Worm (Caenorhabditis elegans): Measurements from ENCODE around the gene R05A10.3.

R05A10.3 gene

DNA sequence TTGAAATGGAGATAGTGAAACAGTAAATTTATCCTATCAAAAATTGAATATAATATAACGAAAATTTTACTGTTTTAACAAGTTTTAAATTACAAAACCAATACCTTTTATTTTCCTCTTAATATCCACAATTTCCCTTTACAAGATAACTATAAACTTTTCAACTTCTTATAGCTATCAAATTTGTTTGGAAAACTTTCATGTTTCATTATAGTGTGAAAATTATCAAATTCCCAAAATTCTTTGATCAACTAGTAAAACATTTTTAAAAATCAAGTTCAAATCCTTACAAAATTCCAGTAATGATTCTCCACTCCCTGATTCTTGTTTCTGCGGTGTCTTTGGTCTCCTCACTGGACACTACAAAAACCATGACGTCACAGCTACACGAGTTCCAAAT is 5.8 kb upstream of the R05A10.3 start, which contains the start of gene R05A10.1:
TSS of gene R05A10.1 (plus strand) at position 301 of the 400 bp plus-strand sequence.
- TF ChIP-seq eyg-1 (tag; optimal IDR thresholded peaks at IDR 0.05) (no peak), lin-11 (tag; optimal IDR thresholded peaks at IDR 0.05) (no peak), ceh-18 (tag; optimal IDR thresholded peaks at IDR 0.05) (no peak), pat-9 (tag; optimal IDR thresholded peaks at IDR 0.05) (no peak), hlh-15 (tag; optimal IDR thresholded peaks at IDR 0.05) (no peak), unc-86 (tag; optimal IDR thresholded peaks at IDR 0.05) (no peak), madf-2 (tag; optimal IDR thresholded peaks at IDR 0.05) (no peak), T23F11.4 (GFP tag; optimal IDR thresholded peaks at IDR 0.05) (no peak), ceh-2 (tag; optimal IDR thresholded peaks at IDR 0.05) (no peak), lim-6 (tag; optimal IDR thresholded peaks at IDR 0.05) (no peak), sdc-2 (tag; optimal IDR thresholded peaks at IDR 0.05) (no peak)

- TF ChIP-seq unc-3 (GFP tag; conservative IDR thresholded peaks at IDR 0.05) (no peak), unc-3 (tag; optimal IDR thresholded peaks at IDR 0.05) (no peak), nfya-1 (tag; optimal IDR thresholded peaks at IDR 0.05) (no peak), K02D7.2 (tag; optimal IDR thresholded peaks at IDR 0.05) (no peak), ceh-48 (tag; optimal IDR thresholded peaks at IDR 0.05) (no peak), ahr-1 (tag; optimal IDR thresholded peaks at IDR 0.05) (no peak), tbx-2 (tag; optimal IDR thresholded peaks at IDR 0.05) (no peak), unc-55 (GFP tag; optimal IDR thresholded peaks at IDR 0.05) (no peak), ceh-9 (tag; optimal IDR thresholded peaks at IDR 0.05) (no peak)
These were observed 785 bp upstream of the R05A10.3 start, which contains the start of gene R05A10.2 for ce11 chrIV:14177058-14177457. TSS of gene R05A10.2 (plus strand) at chrIV:14177271.

DNA sequence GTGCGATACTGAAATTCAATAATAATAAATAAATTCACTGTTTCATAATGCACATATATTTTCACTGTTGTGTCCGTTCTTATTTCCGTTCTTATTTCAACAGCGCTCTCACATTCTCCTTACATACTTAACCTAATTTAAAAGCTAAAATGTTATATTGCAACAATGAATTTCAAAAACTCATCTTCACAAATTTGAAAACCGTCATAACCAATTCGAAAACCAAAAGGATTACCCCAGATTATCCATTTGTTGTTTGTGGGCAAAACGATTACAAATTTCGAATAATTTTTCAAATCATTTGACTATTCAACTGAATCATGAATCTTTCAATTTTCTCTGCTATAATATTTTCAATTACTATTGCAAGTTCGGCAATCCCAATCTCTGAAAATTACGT is 4.1 kb downstream of the R05A10.3 start, which contains the start of gene R05A10.4:
TSS of gene R05A10.4 (plus strand) at position 301 of the 400 bp plus-strand sequence.
- no peak for TF ChIP-seq ama-1 (optimal IDR thresholded peaks at IDR 0.05)

ce11 chrIV:14165476-14165875 is 10.8 kb downstream of the R05A10.3 start, which contains the start of gene R05A10.6:
TSS of gene R05A10.6 (plus strand) at chrIV:14165776.
- TF ChIP-seq ceh-34 (tag; optimal IDR thresholded peaks at IDR 0.05) = no peak
- TF ChIP-seq lin-11 (tag; optimal IDR thresholded peaks at IDR 0.05) = no peak
- no peak for TF ChIP-seq nhr-11 (tag; optimal IDR thresholded peaks at IDR 0.05)
- no peak for TF ChIP-seq ceh-19 (GFP tag; optimal IDR thresholded peaks at IDR 0.05)
- no peak for TF ChIP-seq fax-1 (tag; optimal IDR thresholded peaks at IDR 0.05)
- no peak for TF ChIP-seq zip-5 (tag; optimal IDR thresholded peaks at IDR 0.05)
- TF ChIP-seq ceh-48 (tag; optimal IDR thresholded peaks at IDR 0.05) = no peak
- no peak for TF ChIP-seq C38D4.7 (GFP tag; optimal IDR thresholded peaks at IDR 0.05)
- no peak for TF ChIP-seq pax-1 (tag; optimal IDR thresholded peaks at IDR 0.05)
- no peak for TF ChIP-seq odd-2 (tag; optimal IDR thresholded peaks at IDR 0.05)
- no peak for TF ChIP-seq ceh-45 (GFP tag; IDR thresholded peaks at IDR 0.05)
- TF ChIP-seq gmeb-2 (tag; optimal IDR thresholded peaks at IDR 0.05) = no peak

ce11 chrIV:14164109-14164508 is 12.2 kb downstream of the R05A10.3 start:
- TF ChIP-seq ets-4 (tag; optimal IDR thresholded peaks at IDR 0.05) = no peak
- no peak for TF ChIP-seq ceh-6 (GFP tag; optimal IDR thresholded peaks at IDR 0.05)
- no peak for TF ChIP-seq fkh-10 (GFP tag; optimal IDR thresholded peaks at IDR 0.05)
- TF ChIP-seq hlh-8 (tag; optimal IDR thresholded peaks at IDR 0.05) = no peak
- TF ChIP-seq pqm-1 (tag; optimal IDR thresholded peaks at IDR 0.05) = no peak
- TF ChIP-seq rnt-1 (tag; optimal IDR thresholded peaks at IDR 0.05) = no peak
- no peak for TF ChIP-seq fkh-6 (tag; optimal IDR thresholded peaks at IDR 0.05)
- no peak for TF ChIP-seq ceh-9 (tag; optimal IDR thresholded peaks at IDR 0.05)

Data from whole organism, late embryonic.